Fruit fly (Drosophila melanogaster) whole organism, prepupa: ENCODE data around the gene LeuRS.

Experiments
- CG10631 ChIP-seq: fragments of 200-800 bp; sonication (Bioruptor generic); optimal IDR thresholded peaks from 2 replicates; lab custom pipeline; 2016; ENCODE audit warnings: missing biosample characterization, missing genetic modification characterization
- CG10669 ChIP-seq: fragments of 200-800 bp; sonication (Bioruptor generic); optimal IDR thresholded peaks from 3 replicates; lab custom pipeline; 2018; ENCODE audit warnings: missing biosample characterization, mild to moderate bottlenecking, missing genetic modification characterization, moderate library complexity
- CG11294 ChIP-seq: fragments of 200-800 bp; sonication (Bioruptor generic); IDR thresholded peaks from 2 replicates; pipeline ENCODE4 v1.3.6; 2022; ENCODE audit warnings: missing biosample characterization, missing genetic modification characterization
- CG11762 ChIP-seq: fragments of 200-800 bp; sonication (Bioruptor generic); optimal IDR thresholded peaks from 3 replicates; lab custom pipeline; 2016; ENCODE audit warnings: missing biosample characterization, missing genetic modification characterization; ENCODE audit not compliant: insufficient read depth
- CG11902 ChIP-seq: fragments of 200-800 bp; sonication (Bioruptor generic); optimal IDR thresholded peaks from 3 replicates; lab custom pipeline; 2016; ENCODE audit warnings: missing biosample characterization, missing genetic modification characterization
- CG15336 ChIP-seq: fragments of 200-800 bp; sonication (Bioruptor generic); IDR thresholded peaks from 2 replicates; pipeline ENCODE4 v1.3.6; 2022; ENCODE audit warnings: missing biosample characterization, missing genetic modification characterization
- CG1621 ChIP-seq: fragments of 200-800 bp; sonication (Bioruptor generic); optimal IDR thresholded peaks from 3 replicates; lab custom pipeline; 2018; ENCODE audit warnings: missing biosample characterization, mild to moderate bottlenecking, missing genetic modification characterization
- CG3032 ChIP-seq: fragments of 200-800 bp; optimal IDR thresholded peaks from 2 replicates; lab custom pipeline; 2019; ENCODE audit warnings: missing biosample characterization, mild to moderate bottlenecking, missing genetic modification characterization, moderate library complexity
- CG31627 ChIP-seq: fragments of 200-800 bp; sonication (Bioruptor generic); optimal IDR thresholded peaks from 3 replicates; lab custom pipeline; 2016; ENCODE audit warnings: missing biosample characterization, missing genetic modification characterization
- CG32006 ChIP-seq: fragments of 200-800 bp; sonication (Bioruptor generic); optimal IDR thresholded peaks from 3 replicates; lab custom pipeline; 2017; ENCODE audit warnings: missing biosample characterization, mild to moderate bottlenecking, missing genetic modification characterization
- CG34406 ChIP-seq: fragments of 200-800 bp; sonication (Bioruptor generic); optimal IDR thresholded peaks from 3 replicates; lab custom pipeline; 2016; ENCODE audit warnings: missing biosample characterization, missing genetic modification characterization
- CG3919 ChIP-seq: fragments of 200-800 bp; sonication (Bioruptor generic); optimal IDR thresholded peaks from 3 replicates; lab custom pipeline; 2016; ENCODE audit warnings: missing biosample characterization, missing genetic modification characterization
- CG4318 ChIP-seq: fragments of 200-800 bp; sonication (Bioruptor generic); optimal IDR thresholded peaks from 3 replicates; lab custom pipeline; 2017; ENCODE audit warnings: missing biosample characterization, mild to moderate bottlenecking, missing genetic modification characterization
- CG6276 ChIP-seq: fragments of 200-800 bp; sonication (Bioruptor generic); optimal IDR thresholded peaks from 2 replicates; lab custom pipeline; 2017; ENCODE audit warnings: missing biosample characterization, mild to moderate bottlenecking, missing genetic modification characterization
- CG6792 ChIP-seq: fragments of 200-800 bp; sonication (Bioruptor generic); optimal IDR thresholded peaks from 3 replicates; lab custom pipeline; 2016; ENCODE audit warnings: missing biosample characterization, missing genetic modification characterization
- CG6808 ChIP-seq: fragments of 200-800 bp; sonication (Bioruptor generic); optimal IDR thresholded peaks from 3 replicates; lab custom pipeline; 2017; ENCODE audit warnings: missing biosample characterization, missing genetic modification characterization, mild to moderate bottlenecking, moderate library complexity, missing genetic modification reagents
- CG8119 ChIP-seq: fragments of 200-800 bp; sonication (Bioruptor generic); IDR thresholded peaks from 3 replicates; pipeline ENCODE4 v1.3.6; 2022; ENCODE audit warnings: missing biosample characterization, missing genetic modification characterization
- CG8632 ChIP-seq: fragments of 200-800 bp; sonication (Bioruptor generic); optimal IDR thresholded peaks from 3 replicates; lab custom pipeline; 2016; ENCODE audit warnings: missing biosample characterization, missing genetic modification characterization
- CG9139 ChIP-seq: fragments of 200-800 bp; sonication (Bioruptor generic); optimal IDR thresholded peaks from 3 replicates; lab custom pipeline; 2017; ENCODE audit warnings: missing biosample characterization, mild to moderate bottlenecking, missing genetic modification characterization
- Eip78C ChIP-seq: fragments of 200-800 bp; sonication (Bioruptor generic); peaks from one replicate; lab custom pipeline; 2016; ENCODE audit warnings: missing biosample characterization, missing genetic modification characterization
- Eip93F ChIP-seq: fragments of 200-800 bp; sonication (Bioruptor generic); optimal IDR thresholded peaks from 2 replicates; lab custom pipeline; 2016; ENCODE audit warnings: missing biosample characterization, mild to moderate bottlenecking, missing genetic modification characterization
- Ets21C ChIP-seq: fragments of 200-800 bp; sonication (Bioruptor generic); optimal IDR thresholded peaks from 3 replicates; lab custom pipeline; 2016; ENCODE audit warnings: missing biosample characterization, missing genetic modification characterization
- Gug ChIP-seq: fragments of 200-800 bp; sonication (Bioruptor generic); IDR thresholded peaks from 2 replicates; pipeline ENCODE4 v1.3.6; 2022; ENCODE audit warnings: missing biosample characterization, missing genetic modification characterization
- Hr38 ChIP-seq: sonication (Bioruptor generic); optimal IDR thresholded peaks from 2 replicates; lab custom pipeline; 2016; ENCODE audit warnings: missing biosample characterization, missing genetic modification characterization
- Hr39 ChIP-seq: fragments of 200-800 bp; sonication (Bioruptor generic); optimal IDR thresholded peaks from 2 replicates; lab custom pipeline; 2016; ENCODE audit warnings: missing biosample characterization, missing genetic modification characterization
- Hr4 ChIP-seq: fragments of 200-800 bp; sonication (Bioruptor generic); optimal IDR thresholded peaks from 3 replicates; lab custom pipeline; 2016; ENCODE audit warnings: missing biosample characterization, missing genetic modification characterization
- Lpt ChIP-seq: fragments of 200-800 bp; sonication (Bioruptor generic); optimal IDR thresholded peaks from 3 replicates; lab custom pipeline; 2016; ENCODE audit warnings: missing biosample characterization, missing genetic modification characterization
- Met ChIP-seq: fragments of 200-800 bp; sonication (Bioruptor generic); optimal IDR thresholded peaks from 3 replicates; lab custom pipeline; 2016; ENCODE audit warnings: missing biosample characterization, missing genetic modification characterization
- OdsH ChIP-seq: fragments of 200-800 bp; sonication (Bioruptor generic); optimal IDR thresholded peaks from 3 replicates; lab custom pipeline; 2016; ENCODE audit warnings: missing biosample characterization, missing genetic modification characterization
- Smox ChIP-seq: fragments of 200-800 bp; sonication (Bioruptor generic); optimal IDR thresholded peaks from 3 replicates; lab custom pipeline; 2016; ENCODE audit warnings: missing biosample characterization, missing genetic modification characterization
- Sox102F ChIP-seq: fragments of 200-800 bp; sonication (Bioruptor generic); optimal IDR thresholded peaks from 2 replicates; lab custom pipeline; 2016; ENCODE audit warnings: missing biosample characterization, mild to moderate bottlenecking, missing genetic modification characterization
- achi ChIP-seq: fragments of 200-800 bp; sonication (Bioruptor generic); optimal IDR thresholded peaks from 3 replicates; lab custom pipeline; 2016; ENCODE audit warnings: missing biosample characterization, missing genetic modification characterization
- acj6 ChIP-seq: fragments of 200-800 bp; sonication (Bioruptor generic); optimal IDR thresholded peaks from 3 replicates; lab custom pipeline; 2016; ENCODE audit warnings: missing biosample characterization, missing genetic modification characterization
- dac ChIP-seq: fragments of 200-800 bp; sonication (Bioruptor generic); optimal IDR thresholded peaks from 2 replicates; lab custom pipeline; 2017; ENCODE audit warnings: missing biosample characterization, mild to moderate bottlenecking, missing genetic modification characterization
- eg ChIP-seq: fragments of 200-800 bp; sonication (Bioruptor generic); IDR thresholded peaks from 3 replicates; pipeline ENCODE4 v1.3.6; 2022; ENCODE audit warnings: missing biosample characterization, missing genetic modification characterization
- esn ChIP-seq: fragments of 200-800 bp; sonication (Bioruptor generic); optimal IDR thresholded peaks from 2 replicates; lab custom pipeline; 2016; ENCODE audit warnings: missing biosample characterization, mild to moderate bottlenecking, missing genetic modification characterization, moderate library complexity
- fd59A ChIP-seq: fragments of 200-800 bp; sonication (Bioruptor generic); optimal IDR thresholded peaks from 2 replicates; lab custom pipeline; 2017; ENCODE audit warnings: missing biosample characterization, mild to moderate bottlenecking, missing genetic modification characterization, missing genetic modification reagents
- fd85E ChIP-seq: fragments of 200-800 bp; sonication (Bioruptor generic); optimal IDR thresholded peaks from 3 replicates; lab custom pipeline; 2016; ENCODE audit warnings: missing biosample characterization, missing genetic modification characterization
- fkh ChIP-seq: fragments of 200-800 bp; sonication (Bioruptor generic); optimal IDR thresholded peaks from 3 replicates; lab custom pipeline; 2017; ENCODE audit warnings: missing biosample characterization, mild to moderate bottlenecking, missing genetic modification characterization, moderate library complexity
- pdm3 ChIP-seq: fragments of 200-800 bp; sonication (Bioruptor generic); optimal IDR thresholded peaks from 3 replicates; lab custom pipeline; 2016; ENCODE audit warnings: missing biosample characterization, missing genetic modification characterization
- salr ChIP-seq, 2 experiments: fragments of 200-800 bp; sonication (Bioruptor generic); optimal IDR thresholded peaks; 3 replicates each; lab custom pipeline; 2016 to 2018; ENCODE audit warnings: missing biosample characterization in 2 of 2, missing genetic modification characterization in 2 of 2, mild to moderate bottlenecking in 1 of 2
- spab ChIP-seq: fragments of 200-800 bp; sonication (Bioruptor generic); optimal IDR thresholded peaks from 2 replicates; lab custom pipeline; 2017; ENCODE audit warnings: missing biosample characterization, mild to moderate bottlenecking, missing genetic modification characterization, missing genetic modification reagents
- svp ChIP-seq: fragments of 200-800 bp; sonication (Bioruptor generic); peaks from one replicate; lab custom pipeline; 2016; ENCODE audit warnings: missing biosample characterization, missing genetic modification characterization
- topi ChIP-seq: fragments of 200-800 bp; sonication (Bioruptor generic); optimal IDR thresholded peaks from 3 replicates; lab custom pipeline; 2016; ENCODE audit warnings: missing biosample characterization, missing genetic modification characterization
- vri ChIP-seq: fragments of 200-800 bp; sonication (Bioruptor generic); optimal IDR thresholded peaks from 3 replicates; lab custom pipeline; 2016; ENCODE audit warnings: missing biosample characterization, mild to moderate bottlenecking, missing genetic modification characterization

LeuRS gene

DNA sequence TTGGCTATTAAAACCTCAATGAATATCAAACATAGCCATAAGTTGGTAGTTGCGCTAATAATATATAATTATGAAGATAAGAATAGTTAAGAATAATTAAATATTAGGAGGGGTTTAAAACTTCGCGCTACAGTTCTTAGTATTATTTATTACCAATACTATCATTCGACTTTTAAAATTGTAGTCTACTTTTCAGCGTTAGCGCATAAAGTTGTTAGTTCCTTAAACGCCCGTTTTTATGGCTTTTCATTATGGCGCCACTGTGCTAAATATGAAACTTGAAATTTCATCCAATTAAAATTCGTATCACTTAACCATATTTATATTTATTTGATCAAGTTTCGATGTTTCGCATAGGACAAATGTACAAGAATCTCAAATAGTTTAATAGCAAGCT, 34.0 kb downstream of the LeuRS start:
- TF ChIP-seq svp (GFP tag; lab: Kevin White, UChicago), result peak; percentile 55
- peak; percentile 8 for TF ChIP-seq esn (GFP tag; lab: Kevin White, UChicago)
- no peak for TF ChIP-seq CG34406 (GFP tag; lab: Kevin White, UChicago)
- TF ChIP-seq pdm3 (GFP tag; lab: Kevin White, UChicago), result peak; percentile 21
- TF ChIP-seq CG9139 (GFP tag; lab: Kevin White, UChicago), result no peak
- peak; percentile 41 for TF ChIP-seq Eip78C (GFP tag; lab: Kevin White, UChicago)

DNA sequence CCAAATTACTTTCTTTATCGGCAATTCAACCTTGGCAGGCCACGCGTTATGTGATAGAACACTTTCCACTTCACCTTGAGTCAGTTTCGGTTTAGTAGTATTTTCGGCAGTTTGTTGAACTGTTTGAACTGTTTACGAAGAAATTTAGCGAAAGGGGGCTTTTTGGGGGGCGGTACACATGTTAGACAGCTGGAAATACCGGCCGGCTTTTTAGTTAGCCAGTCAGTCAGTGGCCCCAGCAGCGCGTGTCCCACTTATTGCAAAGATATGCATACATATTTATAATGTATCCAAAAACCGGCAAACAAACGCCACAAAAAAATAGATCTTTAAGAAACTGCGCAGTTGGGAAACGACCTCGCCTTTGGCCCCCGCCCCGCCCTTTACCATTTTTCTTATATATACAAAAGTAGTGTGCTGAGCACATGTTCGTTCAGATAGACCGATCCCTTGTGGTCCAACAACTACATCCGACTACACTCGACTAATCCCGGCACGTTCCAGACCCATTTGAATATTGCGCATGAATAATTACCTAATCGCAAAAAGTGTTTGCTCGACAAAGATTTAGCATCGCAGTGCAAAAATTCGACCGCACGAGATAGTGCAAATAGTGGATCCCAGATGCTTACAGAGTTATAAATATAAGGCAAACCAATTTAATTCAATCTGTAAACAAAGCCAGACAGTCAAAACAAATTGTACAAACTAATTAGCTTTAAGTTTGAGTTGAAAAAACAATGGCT, 34.6 kb downstream of the LeuRS start:
- TF ChIP-seq CG10669, result no peak
- peak; percentile 46 for TF ChIP-seq vri (GFP tag; lab: Kevin White, UChicago)
- peak; percentile 12 for TF ChIP-seq fkh
- TF ChIP-seq svp (GFP tag; lab: Kevin White, UChicago), result peak; percentile 50
- TF ChIP-seq, all 60 proteins: peak for 3

DNA sequence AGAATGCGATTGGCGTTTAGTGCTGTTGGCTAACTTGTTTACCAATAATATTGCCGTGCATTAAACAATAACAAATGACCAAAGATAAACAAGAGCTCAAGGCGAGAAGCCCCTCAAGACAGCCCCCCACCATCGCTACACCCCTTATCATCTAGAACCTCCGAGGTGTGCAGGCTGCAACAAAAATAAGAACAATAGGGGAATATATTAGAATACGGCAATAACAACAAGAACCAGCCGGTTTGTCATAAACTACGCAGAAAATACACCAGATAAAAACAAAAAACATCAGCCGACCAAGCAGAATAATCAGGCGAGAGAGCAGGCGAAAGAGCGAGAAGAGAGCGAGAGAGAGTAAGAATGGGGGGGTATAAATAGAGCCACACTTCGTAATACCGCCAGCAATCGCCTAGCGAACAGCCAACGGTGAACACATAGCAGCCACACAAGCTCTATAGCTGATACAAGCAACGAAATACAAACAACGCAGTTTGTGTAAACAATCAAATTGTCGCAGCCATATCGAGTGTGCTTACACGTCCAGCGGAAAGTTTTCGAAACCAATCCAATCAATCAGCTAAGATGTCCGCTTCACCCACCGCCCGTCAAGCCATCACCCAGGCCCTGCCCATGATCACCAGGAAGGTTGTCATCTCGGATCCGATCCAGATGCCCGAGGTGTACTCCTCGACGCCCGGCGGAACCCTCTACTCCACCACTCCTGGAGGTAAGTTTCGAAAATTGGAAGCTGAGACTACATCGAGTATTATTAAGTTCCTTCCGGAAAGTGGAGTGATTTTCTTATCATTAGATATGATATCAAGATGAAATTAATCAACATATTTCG, 36.2 kb downstream of the LeuRS start, which contains the start of gene Thor:
Thor (plus strand) TSS at position 401 of the 847 bp plus-strand sequence.
- TF ChIP-seq CG9139 (GFP tag; lab: Kevin White, UChicago) (peak; percentile 79), CG8632 (GFP tag; lab: Kevin White, UChicago) (no peak), Hr39 (GFP tag; lab: Kevin White, UChicago) (no peak), OdsH (GFP tag; lab: Kevin White, UChicago) (no peak), CG1621 (tag; lab: Kevin White, UChicago) (peak; percentile 7), Met (GFP tag; lab: Kevin White, UChicago) (peak; percentile 17), fkh (peak; percentile 98), Hr4 (GFP tag; lab: Kevin White, UChicago) (no peak), CG4318 (GFP tag; lab: Kevin White, UChicago) (no peak), Lpt (GFP tag; lab: Kevin White, UChicago) (no peak), Eip93F (GFP tag; lab: Kevin White, UChicago) (no peak), CG10669 (no peak), Gug (GFP tag; lab: Robert Waterston, UW) (no peak), acj6 (GFP tag; lab: Kevin White, UChicago) (no peak), CG6276 (peak; percentile 1), fd85E (GFP tag; lab: Kevin White, UChicago) (peak; percentile 38), vri (GFP tag; lab: Kevin White, UChicago) (peak; percentile 79), Smox (GFP tag; lab: Kevin White, UChicago) (no peak), CG32006 (no peak), CG3032 (tag; lab: Kevin White, UChicago) (no peak), CG11902 (no peak), spab (no peak), Hr38 (GFP tag; lab: Kevin White, UChicago) (no peak), CG11294 (peak; percentile 10; the same call in 1 of the 2 replicates), CG6792 (GFP tag; lab: Kevin White, UChicago) (peak; percentile 39), salr (GFP tag; optimal IDR thresholded peaks at IDR 0.05; lab: Kevin White, UChicago) (peak in 1 of 2 experiments; percentile 8), Ets21C (GFP tag; lab: Kevin White, UChicago) (no peak), topi (peak; percentile 43), CG11762 (peak; percentile 40), CG31627 (no peak), CG15336 (peak; percentile 46), CG10631 (GFP tag; lab: Kevin White, UChicago) (no peak), fd59A (no peak), dac (GFP tag; lab: Kevin White, UChicago) (no peak), CG8119 (GFP tag; lab: Robert Waterston, UW) (peak; percentile 47; the same call in 2 of the 3 replicates), Sox102F (GFP tag; lab: Kevin White, UChicago) (peak; percentile 49), CG6808 (GFP tag; lab: Kevin White, UChicago) (peak; percentile 44), achi (GFP tag; lab: Kevin White, UChicago) (no peak), CG3919 (GFP tag; lab: Kevin White, UChicago) (peak; percentile 49), eg (peak; percentile 71; the same call in 2 of the 3 replicates)
